Worm (Caenorhabditis elegans) whole organism, L4/young adult: Measurements from ENCODE around the gene mob-1.

ENCODE experiments used
- W03F9.2 ChIP-seq: fragments of 150-350 bp; optimal IDR thresholded peaks from 2 replicates; lab custom pipeline; 2014; ENCODE audit warnings: missing biosample characterization, missing genetic modification characterization
- dao-5 ChIP-seq: sonication (generic microtip); optimal IDR thresholded peaks from 2 replicates; lab custom pipeline; 2016; ENCODE audit warnings: missing genotype, missing genetic modification characterization, moderate library complexity, missing compliant biosample characterization
- him-1 ChIP-seq: sonication (generic microtip); optimal IDR thresholded peaks from 2 replicates; lab custom pipeline; 2016; ENCODE audit warnings: missing genotype, missing genetic modification reagents, missing genetic modification characterization, missing compliant biosample characterization

DNA sequence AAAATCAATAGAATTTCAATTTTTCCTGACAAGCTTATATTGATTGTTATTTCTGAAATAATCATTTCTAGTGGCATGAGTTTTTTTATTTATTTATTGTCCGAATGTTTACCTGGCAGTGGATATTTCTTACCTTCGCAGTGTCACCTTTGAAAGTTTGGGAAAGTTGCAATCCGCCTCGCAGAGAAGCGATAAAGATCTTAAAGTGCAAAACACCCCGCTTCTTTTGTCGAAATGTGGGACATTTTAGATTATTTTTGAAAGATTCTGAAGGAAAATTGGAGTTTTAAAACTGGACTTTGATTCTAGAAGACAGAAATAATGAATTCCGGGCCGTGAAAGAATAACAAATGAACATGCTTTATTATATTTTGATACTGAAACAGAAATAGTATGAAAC lies 48.4 kb downstream of the mob-1 start:
- TF ChIP-seq him-1 (tag; lab: Kevin White, UChicago) (no peak), W03F9.2 (tag; lab: Kevin White, UChicago) (no peak), dao-5 (tag; lab: Kevin White, UChicago) (no peak)
